Fruit fly (Drosophila melanogaster): ENCODE measurements around the gene CG9727.

Gene CG9727

dm6 chr3R:6404174-6404573 is 52.3 kb downstream of the CG9727 start (continued):
- TF ChIP-seq crp (GFP tag; optimal IDR thresholded peaks at IDR 0.05) (peak in 1 of 2 experiments; percentile 3), CG15011 (GFP tag; optimal IDR thresholded peaks at IDR 0.05) (peak; percentile 59), Atf3 (GFP tag; optimal IDR thresholded peaks at IDR 0.05) (peak; percentile 56), CG30431 (GFP tag; optimal IDR thresholded peaks at IDR 0.05) (peak; percentile 49), dysf (GFP tag; IDR thresholded peaks at IDR 0.05) (peak; percentile 91), Dp (GFP tag; optimal IDR thresholded peaks at IDR 0.05) (no peak), slbo (GFP tag; IDR thresholded peaks at IDR 0.05) (peak; percentile 93), bigmax (GFP tag; optimal IDR thresholded peaks at IDR 0.05) (no peak), toy (GFP tag; IDR thresholded peaks at IDR 0.05) (no peak; the same call in 1 of the 2 replicates), CG18619 (GFP tag; optimal IDR thresholded peaks at IDR 0.05) (peak; percentile 73), B-H2 (GFP tag; optimal IDR thresholded peaks at IDR 0.05) (no peak), H2.0 (GFP tag; IDR thresholded peaks at IDR 0.05) (peak; percentile 82), CG8924 (tag; optimal IDR thresholded peaks at IDR 0.05) (peak; percentile 83), gsb-n (tag; optimal IDR thresholded peaks at IDR 0.05) (peak; percentile 78), CG10565 (GFP tag; optimal IDR thresholded peaks at IDR 0.05) (no peak), CG43689 (GFP tag; IDR thresholded peaks at IDR 0.05) (no peak), dati (GFP tag; IDR thresholded peaks at IDR 0.05) (peak; percentile 78), CG10147 (GFP tag; optimal IDR thresholded peaks at IDR 0.05) (peak; percentile 61), Xrp1 (GFP tag; IDR thresholded peaks at IDR 0.05) (peak; percentile 91), CG14710 (tag; optimal IDR thresholded peaks at IDR 0.05) (peak; percentile 60), CG6765 (GFP tag; optimal IDR thresholded peaks at IDR 0.05) (peak; percentile 63), CG16779 (GFP tag; IDR thresholded peaks at IDR 0.05) (no peak; the same call in 1 of the 2 replicates), Mrtf (GFP tag; IDR thresholded peaks at IDR 0.05) (no peak; the same call in none of the 3 replicates), pzg (GFP tag; optimal IDR thresholded peaks at IDR 0.05) (no peak), so (GFP tag; IDR thresholded peaks at IDR 0.05) (peak; percentile 87), zfh2 (GFP tag; optimal IDR thresholded peaks at IDR 0.05) (peak; percentile 70), scrt (GFP tag; optimal IDR thresholded peaks at IDR 0.05) (peak; percentile 50), CG4328 (GFP tag; optimal IDR thresholded peaks at IDR 0.05) (peak; percentile 54), CG3995 (GFP tag; optimal IDR thresholded peaks at IDR 0.05) (no peak), shn (GFP tag; optimal IDR thresholded peaks at IDR 0.05) (peak; percentile 68), dimm (GFP tag; IDR thresholded peaks at IDR 0.05) (no peak), Jarid2 (GFP tag; optimal IDR thresholded peaks at IDR 0.05) (peak; percentile 57), YL-1 (GFP tag; optimal IDR thresholded peaks at IDR 0.05) (no peak), CG2202 (tag; optimal IDR thresholded peaks at IDR 0.05) (no peak), twi (tag; optimal IDR thresholded peaks at IDR 0.05) (peak; percentile 6), Nf-YB (GFP tag; optimal IDR thresholded peaks at IDR 0.05) (peak; percentile 46), Dbx (GFP tag; IDR thresholded peaks at IDR 0.05) (no peak; the same call in 1 of the 3 replicates), ci (GFP tag; IDR thresholded peaks at IDR 0.05) (peak; percentile 93), H15 (GFP tag; IDR thresholded peaks at IDR 0.05) (no peak; the same call in 1 of the 3 replicates), cas (GFP tag; IDR thresholded peaks at IDR 0.05) (peak; percentile 77), nau (GFP tag; optimal IDR thresholded peaks at IDR 0.05) (peak; percentile 56), dmrt99B (tag; optimal IDR thresholded peaks at IDR 0.05) (peak; percentile 87), wdn (GFP tag; IDR thresholded peaks at IDR 0.05) (peak; percentile 74), CG1603 (tag; optimal IDR thresholded peaks at IDR 0.05) (peak; percentile 71), HLH3B (GFP tag; IDR thresholded peaks at IDR 0.05) (peak; percentile 90), CG11560 (tag; IDR thresholded peaks at IDR 0.05) (peak; percentile 61; the same call in 1 of the 3 replicates), CG31224 (GFP tag; IDR thresholded peaks at IDR 0.05) (peak; percentile 79; the same call in 1 of the 2 replicates), otp (GFP tag; IDR thresholded peaks at IDR 0.05) (peak; percentile 72; the same call in 2 of the 3 replicates), tx (GFP tag; optimal IDR thresholded peaks at IDR 0.05) (peak; percentile 71), trem (tag; optimal IDR thresholded peaks at IDR 0.05) (peak; percentile 54), gt (GFP tag; IDR thresholded peaks at IDR 0.05) (no peak)

Data from whole organism, embryonic.